Worm (Caenorhabditis elegans) whole organism, L4 larva: ENCODE measurements around the gene F14H12.6.

Source experiments
- D1046.2 ChIP-seq: fragments of 200-800 bp; sonication (Bioruptor generic); IDR thresholded peaks from 2 replicates; pipeline ENCODE4 v1.3.6; 2022; ENCODE audit warnings: missing genetic modification characterization, missing compliant biosample characterization
- R02D3.7 ChIP-seq: fragments of 150-350 bp; sonication (generic microtip); optimal IDR thresholded peaks from 3 replicates; lab custom pipeline; 2014; ENCODE audit warnings: missing biosample characterization, missing genetic modification characterization
- T26A8.4 ChIP-seq: fragments of 200-800 bp; sonication (Bioruptor generic); IDR thresholded peaks from 2 replicates; pipeline ENCODE4 v1.3.6; 2022; ENCODE audit warnings: missing genetic modification characterization, missing compliant biosample characterization
- Y48G9A.11 ChIP-seq: fragments of 200-800 bp; sonication (Bioruptor generic); IDR thresholded peaks from 2 replicates; pipeline ENCODE4 v1.3.6; 2022; ENCODE audit warnings: missing genetic modification reagents, missing genetic modification characterization, missing compliant biosample characterization
- arid-1 ChIP-seq: fragments of 200-800 bp; sonication (Bioruptor generic); conservative IDR thresholded peaks from 2 replicates; pipeline ENCODE4 v1.3.6; 2022; ENCODE audit warnings: missing genetic modification reagents, missing genetic modification characterization, missing compliant biosample characterization
- ceh-20 ChIP-seq: fragments of 200-800 bp; sonication (Bioruptor generic); IDR thresholded peaks from 2 replicates; pipeline ENCODE4 v1.3.6; 2022; ENCODE audit warnings: missing genetic modification reagents, missing genetic modification characterization, missing compliant biosample characterization
- ceh-28 ChIP-seq: fragments of 150-350 bp; optimal IDR thresholded peaks from 2 replicates; lab custom pipeline; 2014; ENCODE audit warnings: missing biosample characterization, missing genetic modification reagents, missing genetic modification characterization
- ceh-32 ChIP-seq: sonication (generic microtip); optimal IDR thresholded peaks from 2 replicates; lab custom pipeline; 2016; ENCODE audit warnings: mild to moderate bottlenecking, missing genetic modification characterization, missing compliant biosample characterization; ENCODE audit not compliant: poor library complexity
- ceh-82 ChIP-seq: sonication (generic microtip); optimal IDR thresholded peaks from 2 replicates; lab custom pipeline; 2017; ENCODE audit warnings: missing biosample characterization, missing genetic modification characterization
- ces-1 ChIP-seq: fragments of 150-350 bp; sonication (generic microtip); optimal IDR thresholded peaks from 4 replicates; lab custom pipeline; 2014; ENCODE audit warnings: missing biosample characterization, missing genetic modification reagents, missing genetic modification characterization
- cey-2 ChIP-seq: sonication (generic microtip); optimal IDR thresholded peaks from 3 replicates; lab custom pipeline; 2017; ENCODE audit warnings: missing genetic modification characterization, mild to moderate bottlenecking, missing compliant biosample characterization, antibody characterized with exemption, borderline replicate concordance; ENCODE audit not compliant: insufficient read depth
- daf-19 ChIP-seq: fragments of 200-800 bp; sonication (Bioruptor generic); conservative IDR thresholded peaks from 2 replicates; pipeline ENCODE4 v1.3.6; 2022; ENCODE audit warnings: missing genetic modification characterization, missing compliant biosample characterization
- dmd-8 ChIP-seq: fragments of 200-800 bp; sonication (Bioruptor generic); IDR thresholded peaks from 2 replicates; pipeline ENCODE4 v1.3.6; 2022; ENCODE audit warnings: missing genetic modification characterization, missing compliant biosample characterization
- jun-1 ChIP-seq: fragments of 150-350 bp; optimal IDR thresholded peaks from 2 replicates; lab custom pipeline; 2014; ENCODE audit warnings: missing biosample characterization, missing genetic modification reagents, missing genetic modification characterization
- lin-1 ChIP-seq: fragments of 200-800 bp; sonication (Bioruptor generic); IDR thresholded peaks from 2 replicates; pipeline ENCODE4 v1.3.6; 2022; ENCODE audit warnings: missing genetic modification reagents, missing genetic modification characterization, missing compliant biosample characterization
- lin-38 ChIP-seq: fragments of 200-800 bp; sonication (Bioruptor generic); IDR thresholded peaks from 2 replicates; pipeline ENCODE4 v1.3.6; 2022; ENCODE audit warnings: missing genetic modification reagents, missing genetic modification characterization, missing compliant biosample characterization
- lir-3 ChIP-seq: sonication (generic microtip); optimal IDR thresholded peaks from 2 replicates; lab custom pipeline; 2016; ENCODE audit warnings: mild to moderate bottlenecking, missing genetic modification characterization, missing compliant biosample characterization
- lsy-2 ChIP-seq, 2 experiments: fragments of 150-350 bp in 1 of 2; sonication (generic microtip) in 1 of 2; optimal IDR thresholded peaks; 2 replicates each; lab custom pipeline; 2014 to 2017; ENCODE audit warnings: missing biosample characterization in 2 of 2, missing genetic modification characterization in 2 of 2
- madf-9 ChIP-seq: fragments of 200-800 bp; sonication (Bioruptor generic); conservative IDR thresholded peaks from 2 replicates; pipeline ENCODE4 v1.3.6; 2022; ENCODE audit warnings: missing genetic modification reagents, missing genetic modification characterization, missing compliant biosample characterization
- mdl-1 ChIP-seq, 2 experiments: fragments of 150-350 bp in 1 of 2; sonication (generic microtip) in 1 of 2; optimal IDR thresholded peaks; 2 replicates each; lab custom pipeline; 2014 to 2017; ENCODE audit warnings: missing biosample characterization in 2 of 2, missing genetic modification characterization in 2 of 2
- mdt-29 ChIP-seq: fragments of 200-800 bp; sonication (Bioruptor generic); IDR thresholded peaks from 2 replicates; pipeline ENCODE4 v1.3.6; 2022; ENCODE audit warnings: missing genetic modification reagents, missing genetic modification characterization, missing compliant biosample characterization
- mep-1 ChIP-seq: fragments of 150-350 bp; sonication (generic microtip); optimal IDR thresholded peaks from 3 replicates; lab custom pipeline; 2014; ENCODE audit warnings: missing biosample characterization, missing genetic modification characterization
- mxl-3 ChIP-seq: fragments of 200-800 bp; sonication (Bioruptor generic); optimal IDR thresholded peaks from 2 replicates; lab custom pipeline; 2018; ENCODE audit warnings: mild to moderate bottlenecking, missing genetic modification characterization, missing compliant biosample characterization
- nhr-11 ChIP-seq: fragments of 150-350 bp; optimal IDR thresholded peaks from 2 replicates; lab custom pipeline; 2014; ENCODE audit warnings: missing biosample characterization, missing genetic modification characterization
- nhr-237 ChIP-seq: sonication (generic microtip); optimal IDR thresholded peaks from 2 replicates; lab custom pipeline; 2017; ENCODE audit warnings: missing biosample characterization, missing genetic modification characterization
- nhr-25 ChIP-seq: sonication (generic microtip); optimal IDR thresholded peaks from 2 replicates; lab custom pipeline; 2017; ENCODE audit warnings: missing genetic modification characterization, mild to moderate bottlenecking, missing compliant biosample characterization, antibody characterized with exemption, moderate library complexity, borderline replicate concordance; ENCODE audit not compliant: insufficient read depth
- nhr-28 ChIP-seq: fragments of 150-350 bp; optimal IDR thresholded peaks from 2 replicates; lab custom pipeline; 2014; ENCODE audit warnings: missing biosample characterization, missing genetic modification characterization
- nhr-41 ChIP-seq: fragments of 200-800 bp; sonication (Bioruptor generic); IDR thresholded peaks from 2 replicates; pipeline ENCODE4 v1.3.6; 2022; ENCODE audit warnings: missing genetic modification reagents, missing genetic modification characterization, missing compliant biosample characterization
- nhr-42 ChIP-seq: fragments of 200-800 bp; sonication (Bioruptor generic); IDR thresholded peaks from 2 replicates; pipeline ENCODE4 v1.3.6; 2022; ENCODE audit warnings: missing genetic modification characterization, missing compliant biosample characterization
- nhr-76 ChIP-seq: fragments of 150-350 bp; optimal IDR thresholded peaks from 2 replicates; lab custom pipeline; 2014; ENCODE audit warnings: missing biosample characterization, missing genetic modification characterization
- nhr-77 ChIP-seq: fragments of 150-350 bp; optimal IDR thresholded peaks from 2 replicates; lab custom pipeline; 2014; ENCODE audit warnings: missing biosample characterization, missing genetic modification characterization
- pha-4 ChIP-seq, 2 experiments: fragments of 150-350 bp in 1 of 2; fragments of 200-800 bp in 1 of 2; sonication (Bioruptor generic) in 1 of 2; IDR thresholded peaks in 1 of 2; optimal IDR thresholded peaks in 1 of 2; 2 replicates each; pipeline versions ENCODE4 v1.3.6 to Lab custom; 2014 to 2022; ENCODE audit warnings: missing genetic modification characterization in 2 of 2, missing genetic modification reagents in 2 of 2, missing biosample characterization in 1 of 2, missing compliant biosample characterization in 1 of 2
- php-3 ChIP-seq: fragments of 200-800 bp; sonication (Bioruptor generic); IDR thresholded peaks from 2 replicates; pipeline ENCODE4 v1.3.6; 2022; ENCODE audit warnings: missing genetic modification reagents, missing genetic modification characterization, missing compliant biosample characterization
- pqm-1 ChIP-seq: sonication (generic microtip); optimal IDR thresholded peaks from 2 replicates; lab custom pipeline; 2017; ENCODE audit warnings: missing biosample characterization, missing genetic modification characterization
- sdz-12 ChIP-seq: fragments of 200-800 bp; sonication (Bioruptor generic); optimal IDR thresholded peaks from 2 replicates; lab custom pipeline; 2018; ENCODE audit warnings: mild to moderate bottlenecking, missing genetic modification characterization, missing compliant biosample characterization
- set-16 ChIP-seq: fragments of 200-800 bp; sonication (Bioruptor generic); IDR thresholded peaks from 2 replicates; pipeline ENCODE4 v1.3.6; 2022; ENCODE audit warnings: missing genetic modification reagents, missing genetic modification characterization, missing compliant biosample characterization
- snpc-1.2 ChIP-seq: fragments of 200-800 bp; sonication (Bioruptor generic); IDR thresholded peaks from 2 replicates; pipeline ENCODE4 v1.3.6; 2022; ENCODE audit warnings: missing genetic modification reagents, missing genetic modification characterization, missing compliant biosample characterization
- spr-3 ChIP-seq: fragments of 200-800 bp; sonication (Bioruptor generic); optimal IDR thresholded peaks from 2 replicates; lab custom pipeline; 2018; ENCODE audit warnings: mild to moderate bottlenecking, missing genetic modification characterization, missing compliant biosample characterization
- tag-97 ChIP-seq: fragments of 200-800 bp; sonication (Bioruptor generic); IDR thresholded peaks from 2 replicates; pipeline ENCODE4 v1.3.6; 2022; ENCODE audit warnings: missing genetic modification characterization, missing compliant biosample characterization
- tra-1 ChIP-seq: fragments of 200-800 bp; sonication (Bioruptor generic); IDR thresholded peaks from 2 replicates; pipeline ENCODE4 v1.3.6; 2022; ENCODE audit warnings: missing genetic modification reagents, missing genetic modification characterization, missing compliant biosample characterization
- unc-130 ChIP-seq: sonication (generic microtip); optimal IDR thresholded peaks from 2 replicates; lab custom pipeline; 2016; ENCODE audit warnings: missing genetic modification reagents, missing genetic modification characterization, missing compliant biosample characterization
- unc-39 ChIP-seq: sonication (generic microtip); optimal IDR thresholded peaks from 2 replicates; lab custom pipeline; 2017; ENCODE audit warnings: missing biosample characterization, missing genetic modification characterization
- unc-62 ChIP-seq, 3 experiments: fragments of 150-350 bp in 1 of 3; sonication (generic microtip); optimal IDR thresholded peaks in 2 of 3; peaks in 1 of 3; 1 replicate in 1 of 3; 2 replicates in 2 of 3; lab custom pipeline; 2014 to 2017; ENCODE audit warnings: missing biosample characterization in 3 of 3, missing genetic modification characterization in 3 of 3, missing genetic modification reagents in 3 of 3, missing genotype in 1 of 3
- vab-7 ChIP-seq: fragments of 200-800 bp; sonication (Bioruptor generic); IDR thresholded peaks from 2 replicates; pipeline ENCODE4 v1.3.6; 2022; ENCODE audit warnings: missing genetic modification reagents, missing genetic modification characterization, missing compliant biosample characterization
- zip-11 ChIP-seq: fragments of 200-800 bp; sonication (Bioruptor generic); IDR thresholded peaks from 2 replicates; pipeline ENCODE4 v1.3.6; 2022; ENCODE audit warnings: missing genetic modification characterization, missing compliant biosample characterization

Gene F14H12.6

DNA sequence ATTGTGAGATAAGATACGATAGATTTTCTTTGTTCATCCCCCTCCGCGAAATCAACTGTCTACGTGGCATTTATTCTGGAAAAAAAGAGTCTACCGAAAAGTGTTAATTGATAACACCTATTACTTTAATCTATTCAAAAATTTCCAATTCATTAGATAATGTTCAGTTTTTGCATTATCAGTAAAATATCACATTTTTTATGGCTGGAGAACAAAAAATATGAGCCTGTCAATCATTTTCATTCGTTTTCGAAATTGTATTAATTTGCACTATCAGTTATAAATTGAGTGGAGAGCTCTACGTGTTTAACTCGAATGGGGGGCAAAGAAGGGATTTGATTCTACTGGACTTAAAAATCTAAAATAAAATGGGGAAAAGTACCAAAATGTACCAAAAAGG, 1.7 kb upstream of the F14H12.6 start:
- no peak for TF ChIP-seq nhr-11
- TF ChIP-seq tra-1 (GFP tag; lab: Robert Waterston, UW), result peak; percentile 82
- no peak for TF ChIP-seq lir-3
- TF ChIP-seq madf-9 (GFP tag; lab: Robert Waterston, UW), result no peak
- TF ChIP-seq sdz-12 (GFP tag; lab: Kevin White, UChicago), result no peak
- TF ChIP-seq pqm-1 (tag; lab: Kevin White, UChicago), result peak; percentile 36
- no peak for TF ChIP-seq nhr-42 (GFP tag; lab: Robert Waterston, UW)
- peak; percentile 79 for TF ChIP-seq php-3 (GFP tag; lab: Robert Waterston, UW)
- no peak for TF ChIP-seq mdl-1 (tag; optimal IDR thresholded peaks at IDR 0.05; lab: Kevin White, UChicago)
- no peak for TF ChIP-seq nhr-25 (tag; lab: Kevin White, UChicago)
- TF ChIP-seq, all 104 proteins: peak for 3

DNA sequence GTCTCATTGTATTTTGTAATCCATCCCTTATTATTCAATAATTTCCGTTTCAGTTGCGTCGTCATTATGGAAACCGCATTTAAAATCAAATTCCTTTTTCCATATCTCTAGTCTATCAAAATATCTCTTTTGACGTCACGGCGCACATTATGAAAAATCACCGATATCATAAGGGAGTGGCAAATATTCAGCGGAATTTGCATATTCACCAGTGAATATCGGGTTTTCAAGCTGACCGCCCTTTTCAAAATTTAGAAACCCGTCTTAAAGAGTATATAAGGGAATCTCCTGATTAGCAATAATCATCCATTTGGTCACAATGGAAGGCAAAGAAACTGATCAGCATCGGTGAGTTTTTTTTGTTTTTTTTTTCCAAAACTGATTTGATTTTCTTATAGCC, 4.0 kb downstream of the F14H12.6 start, which contains the start of gene col-165:
Gene col-165, plus strand, starts transcription at position 301 of the 400 bp plus-strand sequence.
- TF ChIP-seq vab-7 (GFP tag; lab: Robert Waterston, UW) (no peak), nhr-28 (tag; lab: Kevin White, UChicago) (no peak), pqm-1 (tag; lab: Kevin White, UChicago) (no peak), lin-38 (GFP tag; lab: Robert Waterston, UW) (no peak), zip-11 (GFP tag; lab: Robert Waterston, UW) (no peak), nhr-41 (GFP tag; lab: Robert Waterston, UW) (no peak), Y48G9A.11 (GFP tag; lab: Robert Waterston, UW) (no peak), lsy-2 (tag; optimal IDR thresholded peaks at IDR 0.05; lab: Kevin White, UChicago) (no peak), nhr-77 (tag; lab: Kevin White, UChicago) (no peak), unc-62 (GFP tag; optimal IDR thresholded peaks at IDR 0.05 in 1 of 2; lab: Kevin White, UChicago) (no peak), unc-62 (tag; optimal IDR thresholded peaks at IDR 0.05; lab: Kevin White, UChicago) (no peak), T26A8.4 (GFP tag; lab: Robert Waterston, UW) (no peak), mxl-3 (GFP tag; lab: Kevin White, UChicago) (no peak), ces-1 (GFP tag; lab: Kevin White, UChicago) (no peak), arid-1 (GFP tag; lab: Robert Waterston, UW) (no peak)
- TF ChIP-seq, all 104 proteins: peak for 0

DNA sequence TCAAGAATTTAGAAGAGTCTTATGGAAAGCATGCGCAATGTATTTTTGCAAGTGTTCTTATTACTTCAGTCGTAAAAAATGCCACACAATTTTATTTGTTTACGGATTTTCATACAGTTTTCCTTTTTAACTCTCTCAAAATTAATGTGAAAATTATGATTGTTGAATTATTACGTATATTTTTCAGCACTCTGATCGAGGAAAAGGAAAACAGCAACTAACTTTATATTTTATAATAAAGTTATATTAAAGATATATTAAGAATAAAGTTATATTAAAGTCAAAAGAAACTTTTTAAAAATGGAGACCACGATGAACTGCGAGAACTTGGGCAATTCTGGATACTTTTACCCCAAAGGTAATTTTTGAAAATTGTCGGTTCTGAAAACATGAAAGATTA, 7.2 kb downstream of the F14H12.6 start, which contains the start of gene F14H12.2:
Gene F14H12.2, plus strand, starts transcription at position 301 of the 400 bp plus-strand sequence.
- TF ChIP-seq jun-1 (tag; lab: Kevin White, UChicago) (no peak), tag-97 (GFP tag; lab: Robert Waterston, UW) (no peak), spr-3 (GFP tag; lab: Kevin White, UChicago) (no peak), unc-130 (no peak), ceh-82 (no peak), set-16 (GFP tag; lab: Robert Waterston, UW) (no peak), nhr-42 (GFP tag; lab: Robert Waterston, UW) (no peak), nhr-76 (tag; lab: Kevin White, UChicago) (no peak), unc-39 (tag; lab: Kevin White, UChicago) (no peak)

DNA sequence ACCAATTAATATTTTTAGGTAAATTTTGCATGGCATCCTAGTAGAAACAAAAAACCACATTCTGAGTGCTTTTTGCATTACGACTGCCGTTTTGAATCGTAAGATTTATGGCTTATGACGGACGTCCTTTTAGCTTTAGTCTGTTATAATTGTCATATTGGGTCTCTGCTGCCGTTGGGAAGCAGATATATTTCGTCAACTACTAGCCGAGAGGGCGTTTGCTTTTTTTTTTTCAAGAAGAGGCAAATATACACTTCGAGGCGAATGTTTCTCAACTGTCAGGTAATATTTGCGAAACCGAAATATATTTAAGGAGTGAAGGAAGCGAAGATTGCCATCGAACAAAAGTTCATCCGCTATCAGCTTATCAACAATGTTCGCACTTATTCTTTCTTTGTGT, 13.5 kb downstream of the F14H12.6 start, which contains the start of gene F14H12.3:
Gene F14H12.3, plus strand, starts transcription at position 301 of the 400 bp plus-strand sequence.
- TF ChIP-seq cey-2 (tag; lab: Kevin White, UChicago), result no peak
- TF ChIP-seq dmd-8 (GFP tag; lab: Robert Waterston, UW), result no peak
- no peak for TF ChIP-seq lin-1 (GFP tag; lab: Robert Waterston, UW)
- TF ChIP-seq nhr-77 (tag; lab: Kevin White, UChicago), result no peak
- no peak for TF ChIP-seq R02D3.7
- no peak for TF ChIP-seq mdt-29
- TF ChIP-seq ceh-32 (tag; lab: Kevin White, UChicago), result no peak
- no peak for TF ChIP-seq spr-3 (GFP tag; lab: Kevin White, UChicago)
- TF ChIP-seq nhr-237 (tag; lab: Kevin White, UChicago), result no peak
- no peak for TF ChIP-seq pha-4 (GFP tag; IDR thresholded peaks at IDR 0.05; lab: Robert Waterston, UW)
- TF ChIP-seq pha-4 (tag; optimal IDR thresholded peaks at IDR 0.05; lab: Kevin White, UChicago), result no peak
- TF ChIP-seq tra-1 (GFP tag; lab: Robert Waterston, UW), result no peak
- TF ChIP-seq ceh-28 (tag; lab: Kevin White, UChicago), result no peak
- no peak for TF ChIP-seq nhr-76 (tag; lab: Kevin White, UChicago)
- no peak for TF ChIP-seq ceh-20 (GFP tag; lab: Robert Waterston, UW)
- TF ChIP-seq daf-19 (GFP tag; lab: Robert Waterston, UW), result no peak
- no peak for TF ChIP-seq ces-1 (GFP tag; lab: Kevin White, UChicago)
- TF ChIP-seq D1046.2 (GFP tag; lab: Robert Waterston, UW), result no peak
- no peak for TF ChIP-seq mep-1 (tag; lab: Kevin White, UChicago)
- no peak for TF ChIP-seq snpc-1.2 (GFP tag; lab: Robert Waterston, UW)
